Worm (Caenorhabditis elegans) whole organism, L1 larva: ENCODE measurements around the gene nhr-269.

Experiments
- C16A3.4 ChIP-seq: fragments of 150-350 bp; optimal IDR thresholded peaks from 2 replicates; lab custom pipeline; 2014; ENCODE audit warnings: missing biosample characterization, missing genetic modification characterization
- C34B4.2 ChIP-seq: sonication (generic microtip); optimal IDR thresholded peaks from 2 replicates; lab custom pipeline; 2017; ENCODE audit warnings: mild to moderate bottlenecking, missing genetic modification characterization, missing compliant biosample characterization
- F16B12.6 ChIP-seq: fragments of 150-350 bp; optimal IDR thresholded peaks from 2 replicates; lab custom pipeline; 2014; ENCODE audit warnings: missing biosample characterization, missing genetic modification characterization
- aha-1 ChIP-seq: fragments of 150-350 bp; optimal IDR thresholded peaks from 2 replicates; lab custom pipeline; 2014; ENCODE audit warnings: missing biosample characterization, missing genetic modification characterization
- alr-1 ChIP-seq: fragments of 200-800 bp; sonication (Bioruptor generic); optimal IDR thresholded peaks from 2 replicates; lab custom pipeline; 2018; ENCODE audit warnings: borderline replicate concordance, mild to moderate bottlenecking, missing genetic modification characterization, missing compliant biosample characterization
- ceh-63 ChIP-seq: fragments of 200-800 bp; sonication (Bioruptor generic); optimal IDR thresholded peaks from 2 replicates; lab custom pipeline; 2018; ENCODE audit warnings: mild to moderate bottlenecking, missing genetic modification characterization, missing compliant biosample characterization
- ceh-8 ChIP-seq: fragments of 200-800 bp; sonication (Bioruptor generic); optimal IDR thresholded peaks from 2 replicates; lab custom pipeline; 2018; ENCODE audit warnings: mild to moderate bottlenecking, missing genetic modification characterization, moderate library complexity, missing compliant biosample characterization
- ces-1 ChIP-seq: fragments of 150-350 bp; optimal IDR thresholded peaks from 2 replicates; lab custom pipeline; 2014; ENCODE audit warnings: missing biosample characterization, missing genetic modification reagents, missing genetic modification characterization
- dpl-1 ChIP-seq, 3 experiments: fragments of 150-350 bp in 2 of 3; sonication (generic microtip) in 1 of 3; optimal IDR thresholded peaks; 2 replicates each; lab custom pipeline; 2014 to 2017; ENCODE audit warnings: missing biosample characterization in 3 of 3, missing genetic modification characterization in 3 of 3, missing genetic modification reagents in 3 of 3
- efl-1 ChIP-seq, 4 experiments: fragments of 150-350 bp; optimal IDR thresholded peaks in 3 of 4; peaks in 1 of 4; 1 replicate in 1 of 4; 2 replicates in 3 of 4; lab custom pipeline; 2014; ENCODE audit warnings: missing biosample characterization in 2 of 4, missing genetic modification characterization in 2 of 4, missing genetic modification reagents in 2 of 4
- egl-13 ChIP-seq: sonication (generic microtip); optimal IDR thresholded peaks from 2 replicates; lab custom pipeline; 2016; ENCODE audit warnings: missing genotype, missing genetic modification reagents, missing genetic modification characterization, missing compliant biosample characterization
- ets-5 ChIP-seq: fragments of 200-800 bp; sonication (Bioruptor generic); IDR thresholded peaks from 2 replicates; pipeline ENCODE4 v1.3.6; 2022; ENCODE audit warnings: missing genetic modification characterization, missing compliant biosample characterization
- fkh-4 ChIP-seq: sonication (generic microtip); optimal IDR thresholded peaks from 2 replicates; lab custom pipeline; 2016; ENCODE audit warnings: missing compliant biosample characterization, missing genetic modification characterization, borderline replicate concordance
- fkh-8 ChIP-seq: sonication (generic microtip); optimal IDR thresholded peaks from 2 replicates; lab custom pipeline; 2016; ENCODE audit warnings: mild to moderate bottlenecking, missing genetic modification characterization, missing compliant biosample characterization
- fos-1 ChIP-seq: fragments of 150-350 bp; optimal IDR thresholded peaks from 2 replicates; lab custom pipeline; 2014; ENCODE audit warnings: missing biosample characterization, missing genetic modification characterization
- grh-1 ChIP-seq: fragments of 200-800 bp; sonication (Bioruptor generic); IDR thresholded peaks from 2 replicates; pipeline ENCODE4 v1.3.6; 2022; ENCODE audit warnings: missing genetic modification reagents, missing genetic modification characterization, missing compliant biosample characterization
- hlh-4 ChIP-seq: sonication (generic microtip); optimal IDR thresholded peaks from 2 replicates; lab custom pipeline; 2016; ENCODE audit warnings: mild to moderate bottlenecking, missing genetic modification characterization, missing compliant biosample characterization
- isw-1 ChIP-seq: fragments of 200-800 bp; sonication (Bioruptor generic); IDR thresholded peaks from 2 replicates; pipeline ENCODE4 v1.3.6; 2022; ENCODE audit warnings: missing genetic modification characterization, missing compliant biosample characterization
- lin-15B ChIP-seq: fragments of 150-350 bp; sonication (generic microtip); optimal IDR thresholded peaks from 3 replicates; lab custom pipeline; 2014; ENCODE audit warnings: missing biosample characterization, missing genetic modification characterization
- lsy-2 ChIP-seq, 2 experiments: fragments of 150-350 bp; optimal IDR thresholded peaks; 2 replicates each; lab custom pipeline; 2014; ENCODE audit warnings: missing biosample characterization in 2 of 2, missing genetic modification characterization in 2 of 2
- mdl-1 ChIP-seq, 2 experiments: fragments of 150-350 bp; optimal IDR thresholded peaks; 2 replicates each; lab custom pipeline; 2014 to 2017; ENCODE audit warnings: missing biosample characterization in 2 of 2, missing genetic modification characterization in 2 of 2, inconsistent platforms in 1 of 2
- nhr-11 ChIP-seq: fragments of 150-350 bp; optimal IDR thresholded peaks from 2 replicates; lab custom pipeline; 2014; ENCODE audit warnings: missing biosample characterization, missing genetic modification characterization
- nhr-20 ChIP-seq: sonication (generic microtip); optimal IDR thresholded peaks from 2 replicates; lab custom pipeline; 2016; ENCODE audit warnings: mild to moderate bottlenecking, missing genetic modification characterization, missing compliant biosample characterization
- nhr-47 ChIP-seq: sonication (generic microtip); optimal IDR thresholded peaks from 2 replicates; lab custom pipeline; 2016; ENCODE audit warnings: mild to moderate bottlenecking, missing genetic modification characterization, moderate library complexity, missing compliant biosample characterization
- nhr-71 ChIP-seq: sonication (generic microtip); optimal IDR thresholded peaks from 2 replicates; lab custom pipeline; 2016; ENCODE audit warnings: mild to moderate bottlenecking, missing genetic modification characterization, moderate library complexity, missing compliant biosample characterization
- nhr-77 ChIP-seq: fragments of 150-350 bp; optimal IDR thresholded peaks from 2 replicates; lab custom pipeline; 2014; ENCODE audit warnings: missing biosample characterization, missing genetic modification characterization
- skn-1 ChIP-seq: fragments of 150-350 bp; optimal IDR thresholded peaks from 2 replicates; lab custom pipeline; 2014; ENCODE audit warnings: missing biosample characterization, missing genetic modification characterization
- snu-23 ChIP-seq: sonication (generic microtip); optimal IDR thresholded peaks from 2 replicates; lab custom pipeline; 2016; ENCODE audit warnings: missing genetic modification characterization, missing compliant biosample characterization
- swsn-7 ChIP-seq: sonication (generic microtip); optimal IDR thresholded peaks from 2 replicates; lab custom pipeline; 2016; ENCODE audit warnings: missing genetic modification characterization, missing compliant biosample characterization
- unc-30 ChIP-seq: sonication (generic microtip); optimal IDR thresholded peaks from 2 replicates; lab custom pipeline; 2017; ENCODE audit warnings: missing biosample characterization, missing genetic modification characterization
- vab-15 ChIP-seq: sonication (generic microtip); optimal IDR thresholded peaks from 2 replicates; lab custom pipeline; 2017; ENCODE audit warnings: missing genotype, mild to moderate bottlenecking, missing genetic modification characterization, missing compliant biosample characterization
- xbp-1 ChIP-seq: sonication (generic microtip); optimal IDR thresholded peaks from 2 replicates; lab custom pipeline; 2016; ENCODE audit warnings: missing genetic modification characterization, missing compliant biosample characterization

The nhr-269 gene

DNA sequence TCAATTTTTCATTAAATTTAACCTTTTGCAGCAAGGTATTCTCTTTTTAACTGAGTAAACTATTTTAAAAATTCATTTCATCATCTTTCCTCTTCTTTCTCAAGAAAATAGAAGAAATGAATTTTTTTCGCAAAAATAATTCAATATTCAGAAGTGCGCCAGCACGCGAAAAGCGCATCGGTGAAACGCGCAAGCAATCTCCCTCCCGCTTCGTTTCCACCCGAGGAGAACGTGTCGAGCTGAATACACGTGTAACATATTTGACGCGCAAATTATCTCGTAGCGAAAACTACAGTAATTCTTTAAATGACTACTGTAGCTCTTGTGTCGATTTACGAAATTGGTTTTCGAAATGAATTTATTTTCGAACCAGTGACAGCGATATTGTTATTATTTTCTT lies 22.5 kb upstream of the nhr-269 start:
- TF ChIP-seq ces-1 (GFP tag; lab: Kevin White, UChicago) (no peak), snu-23 (GFP tag; lab: Kevin White, UChicago) (no peak), vab-15 (tag; lab: Kevin White, UChicago) (no peak), hlh-4 (tag; lab: Kevin White, UChicago) (no peak)

- TF ChIP-seq ceh-63 (GFP tag; lab: Kevin White, UChicago) = no peak
- TF ChIP-seq nhr-71 (tag; lab: Kevin White, UChicago) = peak; percentile 11
- peak; percentile 49 for TF ChIP-seq F16B12.6
- TF ChIP-seq swsn-7 (tag; lab: Kevin White, UChicago) = no peak
- TF ChIP-seq efl-1 (optimal IDR thresholded peaks at IDR 0.05; lab: Kevin White, UChicago) = peak; percentile 35 to 73
- TF ChIP-seq efl-1 (GFP tag; optimal IDR thresholded peaks at IDR 0.05 in 1 of 2; lab: Kevin White, UChicago) = peak; percentile 46 to 72
- peak; percentile 57 for TF ChIP-seq grh-1
- peak; percentile 8 for TF ChIP-seq nhr-47
- TF ChIP-seq dpl-1 (GFP tag; optimal IDR thresholded peaks at IDR 0.05; lab: Kevin White, UChicago) = peak in 2 of 3 experiments; percentile 16 to 52
- peak; percentile 23 for TF ChIP-seq snu-23 (GFP tag; lab: Kevin White, UChicago)
- 0 out of 2 replicates have a peak, but pooled peaks have one; percentile 16 for TF ChIP-seq isw-1
Measured at ce11 chrV:15388820-15389384, 19.3 kb upstream of the nhr-269 start, which contains the start of gene srh-170. Gene srh-170 (minus strand): TSS chrV:15388870.

DNA sequence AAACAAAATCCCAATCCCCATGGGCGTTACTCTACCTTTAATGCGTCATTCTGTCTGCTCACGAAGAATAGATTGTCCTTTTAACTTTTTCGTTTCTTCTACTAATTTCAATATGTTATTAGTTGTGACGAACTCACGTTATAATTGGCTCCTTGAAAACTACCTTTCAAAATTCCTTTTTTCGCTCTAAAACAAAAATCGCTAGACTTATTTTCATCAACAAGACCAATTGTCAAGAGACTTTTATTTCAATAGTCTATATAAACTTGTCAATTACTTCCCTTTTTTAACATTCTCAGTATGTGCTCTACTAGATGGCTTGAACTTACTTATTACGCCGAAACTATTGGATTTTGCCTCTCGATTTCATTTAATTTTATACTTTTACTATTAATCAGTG lies 15.1 kb upstream of the nhr-269 start, which contains the start of gene str-102:
str-102 (plus strand) TSS at position 301 of the 400 bp plus-strand sequence.
- TF ChIP-seq ceh-8 = peak; percentile 72
- TF ChIP-seq xbp-1 (tag; lab: Kevin White, UChicago) = no peak
- TF ChIP-seq, all 84 proteins: peak for 1

DNA sequence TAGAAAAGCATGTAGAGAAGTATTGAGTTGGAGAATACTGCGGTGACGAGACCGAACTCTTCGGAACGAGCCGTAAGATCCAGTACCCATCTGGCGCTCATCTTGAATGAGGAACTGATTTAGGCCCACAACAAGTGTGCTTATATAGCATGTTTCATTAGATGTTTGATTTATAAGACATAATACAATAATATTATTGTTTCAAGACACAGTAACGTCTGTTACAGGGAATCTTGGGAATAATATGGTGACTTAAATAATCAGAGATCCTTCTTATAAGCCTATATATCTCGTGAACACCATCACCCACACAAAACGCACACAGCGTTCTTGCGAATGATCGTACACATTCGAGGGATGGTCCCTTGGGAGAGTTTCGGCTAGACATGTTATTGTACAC lies 14.1 kb upstream of the nhr-269 start, which contains the start of gene str-88:
str-88 (minus strand) TSS at position 101 of the 400 bp plus-strand sequence.
- TF ChIP-seq C16A3.4 (no peak), mdl-1 (tag; optimal IDR thresholded peaks at IDR 0.05; lab: Kevin White, UChicago) (no peak), alr-1 (no peak), nhr-71 (tag; lab: Kevin White, UChicago) (no peak), nhr-11 (tag; lab: Kevin White, UChicago) (no peak), ets-5 (GFP tag; lab: Robert Waterston, UW) (no peak), fkh-8 (tag; lab: Kevin White, UChicago) (no peak), skn-1 (no peak), lsy-2 (tag; optimal IDR thresholded peaks at IDR 0.05; lab: Kevin White, UChicago) (no peak), fos-1 (no peak), lin-15B (tag; lab: Kevin White, UChicago) (no peak), C34B4.2 (tag; lab: Kevin White, UChicago) (no peak), nhr-77 (no peak), aha-1 (no peak)

ce11 chrV:15380857-15381256 lies 11.2 kb upstream of the nhr-269 start, which contains the start of gene dhs-23:
Gene dhs-23 (plus strand): TSS chrV:15381219.
- TF ChIP-seq hlh-4 (tag; lab: Kevin White, UChicago) (no peak), egl-13 (no peak), fkh-4 (tag; lab: Kevin White, UChicago) (no peak), nhr-20 (tag; lab: Kevin White, UChicago) (peak; percentile 54), unc-30 (tag; lab: Kevin White, UChicago) (no peak), efl-1 (optimal IDR thresholded peaks at IDR 0.05; lab: Kevin White, UChicago) (no peak), efl-1 (GFP tag; optimal IDR thresholded peaks at IDR 0.05 in 1 of 2; lab: Kevin White, UChicago) (peak in 1 of 2 experiments; percentile 29)
